Fruit fly (Drosophila melanogaster) whole organism, embryonic: ENCODE measurements around the gene Adsl.

Experiments
- Atf-2 ChIP-seq: fragments of 200-800 bp; sonication (Bioruptor generic); optimal IDR thresholded peaks from 2 replicates; lab custom pipeline; 2016; ENCODE audit warnings: missing biosample characterization, missing genetic modification characterization
- Bdp1 ChIP-seq: fragments of 200-800 bp; sonication (Bioruptor generic); optimal IDR thresholded peaks from 3 replicates; lab custom pipeline; 2016; ENCODE audit warnings: missing biosample characterization, missing genetic modification characterization
- CG11504 ChIP-seq: fragments of 200-800 bp; sonication (Bioruptor generic); optimal IDR thresholded peaks from 3 replicates; lab custom pipeline; 2019; ENCODE audit warnings: missing biosample characterization, mild to moderate bottlenecking, missing genetic modification characterization, moderate library complexity
- CG12391 ChIP-seq: fragments of 200-800 bp; sonication (Bioruptor generic); optimal IDR thresholded peaks from 3 replicates; lab custom pipeline; 2018; ENCODE audit warnings: missing biosample characterization, mild to moderate bottlenecking, missing genetic modification characterization, moderate library complexity
- CG13624 ChIP-seq: fragments of 200-800 bp; sonication (Bioruptor generic); optimal IDR thresholded peaks from 2 replicates; lab custom pipeline; 2016; ENCODE audit warnings: missing biosample characterization, missing genetic modification characterization
- CG14014 ChIP-seq: fragments of 200-800 bp; sonication (Bioruptor generic); IDR thresholded peaks from 2 replicates; pipeline ENCODE4 v1.3.6; 2022; ENCODE audit warnings: missing biosample characterization, missing genetic modification characterization
- CG14965 ChIP-seq: fragments of 200-800 bp; sonication (Bioruptor generic); optimal IDR thresholded peaks from 2 replicates; lab custom pipeline; 2016; ENCODE audit warnings: missing biosample characterization, missing genetic modification characterization, borderline replicate concordance
- CG15479 ChIP-seq: fragments of 200-800 bp; sonication (Bioruptor generic); optimal IDR thresholded peaks from 3 replicates; lab custom pipeline; 2019; ENCODE audit warnings: missing biosample characterization, mild to moderate bottlenecking, missing genetic modification characterization, moderate library complexity
- CG1647 ChIP-seq: fragments of 200-800 bp; sonication (Bioruptor generic); optimal IDR thresholded peaks from 3 replicates; lab custom pipeline; 2016; ENCODE audit warnings: missing biosample characterization, missing genetic modification characterization
- CG16779 ChIP-seq: fragments of 200-800 bp; sonication (Bioruptor generic); IDR thresholded peaks from 2 replicates; pipeline ENCODE4 v1.3.6; 2022; ENCODE audit warnings: missing biosample characterization, missing genetic modification characterization
- CG16813 ChIP-seq: fragments of 200-800 bp; sonication (Bioruptor generic); IDR thresholded peaks from 3 replicates; pipeline ENCODE4 v1.3.6; 2022; ENCODE audit warnings: missing biosample characterization, missing genetic modification characterization; ENCODE audit not compliant: partially characterized antibody
- CG17568 ChIP-seq: fragments of 200-800 bp; sonication (Bioruptor generic); optimal IDR thresholded peaks from 2 replicates; lab custom pipeline; 2018; ENCODE audit warnings: missing biosample characterization, mild to moderate bottlenecking, missing genetic modification characterization, moderate library complexity
- CG2202 ChIP-seq: fragments of 200-800 bp; sonication (Bioruptor generic); optimal IDR thresholded peaks from 2 replicates; lab custom pipeline; 2018; ENCODE audit warnings: missing biosample characterization, mild to moderate bottlenecking, missing genetic modification characterization
- CG30431 ChIP-seq: fragments of 200-800 bp; sonication (Bioruptor generic); optimal IDR thresholded peaks from 2 replicates; lab custom pipeline; 2017; ENCODE audit warnings: missing biosample characterization, missing genetic modification characterization
- CG32767 ChIP-seq: fragments of 200-800 bp; sonication (Bioruptor generic); IDR thresholded peaks from 2 replicates; pipeline ENCODE4 v1.3.6; 2022; ENCODE audit warnings: missing biosample characterization, missing genetic modification characterization
- CG3407 ChIP-seq: fragments of 200-800 bp; sonication (Bioruptor generic); optimal IDR thresholded peaks from 2 replicates; lab custom pipeline; 2018; ENCODE audit warnings: missing biosample characterization, mild to moderate bottlenecking, missing genetic modification characterization
- CG4404 ChIP-seq: fragments of 200-800 bp; sonication (Bioruptor generic); IDR thresholded peaks from 2 replicates; pipeline ENCODE4 v1.3.6; 2022; ENCODE audit warnings: missing biosample characterization, missing genetic modification characterization
- CG6791 ChIP-seq: fragments of 200-800 bp; sonication (Bioruptor generic); IDR thresholded peaks from 3 replicates; pipeline ENCODE4 v1.3.6; 2022; ENCODE audit warnings: missing biosample characterization, missing genetic modification characterization; ENCODE audit not compliant: partially characterized antibody
- CG7987 ChIP-seq: fragments of 200-800 bp; sonication (Bioruptor generic); optimal IDR thresholded peaks from 2 replicates; lab custom pipeline; 2018; ENCODE audit warnings: missing biosample characterization, mild to moderate bottlenecking, missing genetic modification characterization, moderate library complexity
- CG8765 ChIP-seq: fragments of 200-800 bp; sonication (Bioruptor generic); IDR thresholded peaks from 2 replicates; pipeline ENCODE4 v1.3.6; 2022; ENCODE audit warnings: missing biosample characterization, missing genetic modification characterization
- CHES-1-like ChIP-seq: fragments of 200-800 bp; sonication (Bioruptor generic); optimal IDR thresholded peaks from 2 replicates; lab custom pipeline; 2016; ENCODE audit warnings: missing biosample characterization, missing genetic modification characterization
- Dad ChIP-seq: fragments of 200-800 bp; sonication (Bioruptor generic); optimal IDR thresholded peaks from 3 replicates; lab custom pipeline; 2016; ENCODE audit warnings: missing biosample characterization, missing genetic modification characterization
- Drgx ChIP-seq: fragments of 200-800 bp; sonication (Bioruptor generic); IDR thresholded peaks from 2 replicates; pipeline ENCODE4 v1.3.6; 2022; ENCODE audit warnings: missing biosample characterization, missing genetic modification characterization
- Hr51 ChIP-seq, 2 experiments: fragments of 200-800 bp; sonication (Bioruptor generic); optimal IDR thresholded peaks; 2 replicates in 1 of 2; 3 replicates in 1 of 2; lab custom pipeline; 2016 to 2018; ENCODE audit warnings: missing biosample characterization in 2 of 2, missing genetic modification characterization in 2 of 2, mild to moderate bottlenecking in 1 of 2, moderate library complexity in 1 of 2
- MTF-1 ChIP-seq: fragments of 200-800 bp; sonication (Bioruptor generic); optimal IDR thresholded peaks from 2 replicates; lab custom pipeline; 2018; ENCODE audit warnings: missing biosample characterization, mild to moderate bottlenecking, missing genetic modification characterization, borderline replicate concordance
- Med ChIP-seq: fragments of 200-800 bp; sonication (Bioruptor generic); peaks from one replicate; lab custom pipeline; 2016; ENCODE audit warnings: missing biosample characterization, missing genetic modification characterization, mild to moderate bottlenecking, inconsistent platforms, moderate library complexity
- Mrtf ChIP-seq: fragments of 200-800 bp; sonication (Bioruptor generic); IDR thresholded peaks from 3 replicates; pipeline ENCODE4 v1.3.6; 2022; ENCODE audit warnings: missing biosample characterization, missing genetic modification characterization
- Myb ChIP-seq: fragments of 200-800 bp; sonication (Bioruptor generic); optimal IDR thresholded peaks from 2 replicates; lab custom pipeline; 2016; ENCODE audit warnings: missing biosample characterization, missing genetic modification characterization
- NC2α ChIP-seq: fragments of 200-800 bp; sonication (Bioruptor generic); optimal IDR thresholded peaks from 2 replicates; lab custom pipeline; 2016; ENCODE audit warnings: missing biosample characterization, missing genetic modification characterization
- Nf-YA ChIP-seq: fragments of 200-800 bp; sonication (Bioruptor generic); IDR thresholded peaks from 2 replicates; pipeline ENCODE4 v1.3.6; 2022; ENCODE audit warnings: missing biosample characterization, missing genetic modification characterization
- NfI ChIP-seq: fragments of 200-800 bp; sonication (Bioruptor generic); optimal IDR thresholded peaks from 3 replicates; lab custom pipeline; 2018; ENCODE audit warnings: missing biosample characterization, mild to moderate bottlenecking, missing genetic modification characterization, moderate library complexity
- Optix ChIP-seq: fragments of 200-800 bp; sonication (Bioruptor generic); IDR thresholded peaks from 3 replicates; pipeline ENCODE4 v1.3.6; 2022; ENCODE audit warnings: missing biosample characterization, missing genetic modification characterization
- Six4 ChIP-seq: fragments of 200-800 bp; sonication (Bioruptor generic); optimal IDR thresholded peaks from 2 replicates; lab custom pipeline; 2016; ENCODE audit warnings: missing biosample characterization, missing genetic modification characterization
- abd-A ChIP-seq: fragments of 200-800 bp; sonication (Bioruptor generic); optimal IDR thresholded peaks from 3 replicates; lab custom pipeline; 2019; ENCODE audit warnings: missing biosample characterization, mild to moderate bottlenecking, missing genetic modification characterization, moderate library complexity
- ato ChIP-seq: fragments of 200-800 bp; sonication (Bioruptor generic); IDR thresholded peaks from 2 replicates; pipeline ENCODE4 v1.3.6; 2022; ENCODE audit warnings: missing biosample characterization, missing genetic modification characterization; ENCODE audit not compliant: partially characterized antibody
- cad ChIP-seq: fragments of >200 bp; optimal IDR thresholded peaks from 2 replicates; lab custom pipeline; 2017; ENCODE audit warnings: missing biosample characterization, missing genetic modification characterization
- da ChIP-seq: fragments of 200-800 bp; sonication (Bioruptor generic); optimal IDR thresholded peaks from 2 replicates; lab custom pipeline; 2016; ENCODE audit warnings: missing biosample characterization, missing genetic modification characterization
- dm ChIP-seq: fragments of 200-800 bp; sonication (Bioruptor generic); optimal IDR thresholded peaks from 3 replicates; lab custom pipeline; 2016; ENCODE audit warnings: missing biosample characterization, missing genetic modification characterization
- en ChIP-seq: fragments of 200-800 bp; sonication (Bioruptor generic); optimal IDR thresholded peaks from 2 replicates; lab custom pipeline; 2016; ENCODE audit warnings: missing biosample characterization, missing genetic modification characterization
- hth ChIP-seq: fragments of >200 bp; optimal IDR thresholded peaks from 2 replicates; lab custom pipeline; 2017; ENCODE audit warnings: inconsistent platforms
- jigr1 ChIP-seq: fragments of 200-800 bp; sonication (Bioruptor generic); IDR thresholded peaks from 3 replicates; pipeline ENCODE4 v1.3.6; 2022; ENCODE audit warnings: missing biosample characterization, missing genetic modification characterization
- klu ChIP-seq: fragments of 200-800 bp; sonication (Bioruptor generic); IDR thresholded peaks from 2 replicates; pipeline ENCODE4 v1.3.6; 2022; ENCODE audit warnings: missing biosample characterization, missing genetic modification characterization
- knrl ChIP-seq: fragments of 200-800 bp; sonication (Bioruptor generic); IDR thresholded peaks from 3 replicates; pipeline ENCODE4 v1.3.6; 2022; ENCODE audit warnings: missing biosample characterization, missing genetic modification characterization; ENCODE audit not compliant: partially characterized antibody
- lola ChIP-seq, 3 experiments: fragments of >200 bp in 2 of 3; fragments of 200-800 bp in 1 of 3; sonication (Bioruptor generic) in 1 of 3; optimal IDR thresholded peaks; 2 replicates each; lab custom pipeline; 2017 to 2019; ENCODE audit warnings: missing biosample characterization in 3 of 3, missing genetic modification characterization in 3 of 3, mild to moderate bottlenecking in 1 of 3, moderate library complexity in 1 of 3
- odd ChIP-seq: fragments of 200-800 bp; sonication (Bioruptor generic); optimal IDR thresholded peaks from 2 replicates; lab custom pipeline; 2017; ENCODE audit warnings: missing biosample characterization, mild to moderate bottlenecking, missing genetic modification characterization
- pan ChIP-seq, 4 experiments: fragments of >200 bp in 3 of 4; fragments of 200-800 bp in 1 of 4; sonication (Bioruptor generic) in 1 of 4; optimal IDR thresholded peaks in 3 of 4; IDR thresholded peaks in 1 of 4; 2 replicates each; pipeline versions ENCODE4 v1.3.6 to Lab custom; 2017 to 2022; ENCODE audit warnings: missing biosample characterization in 2 of 4, missing genetic modification characterization in 2 of 4, mixed read lengths in 1 of 4
- pho ChIP-seq: fragments of 200-800 bp; sonication (Bioruptor generic); optimal IDR thresholded peaks from 2 replicates; lab custom pipeline; 2016; ENCODE audit warnings: missing biosample characterization, missing genetic modification characterization
- sqz ChIP-seq: fragments of 200-800 bp; sonication (Bioruptor generic); optimal IDR thresholded peaks from 3 replicates; lab custom pipeline; 2018; ENCODE audit warnings: missing biosample characterization, mild to moderate bottlenecking, missing genetic modification characterization
- tll ChIP-seq, 2 experiments: fragments of 200-800 bp in 1 of 2; fragments of >200 bp in 1 of 2; sonication (Bioruptor generic) in 1 of 2; optimal IDR thresholded peaks; 2 replicates each; lab custom pipeline; 2017 to 2019; ENCODE audit warnings: missing biosample characterization in 2 of 2, missing genetic modification characterization in 2 of 2, mild to moderate bottlenecking in 1 of 2, moderate library complexity in 1 of 2
- vvl ChIP-seq: fragments of 200-800 bp; sonication (Bioruptor generic); IDR thresholded peaks from 2 replicates; pipeline ENCODE4 v1.3.6; 2022; ENCODE audit warnings: missing biosample characterization, missing genetic modification characterization
- zfh1 ChIP-seq: fragments of 200-800 bp; sonication (Bioruptor generic); IDR thresholded peaks from 3 replicates; pipeline ENCODE4 v1.3.6; 2022; ENCODE audit warnings: missing biosample characterization, missing genetic modification characterization

Gene Adsl

dm6 chr3R:16985547-16985946, 35.4 kb downstream of the Adsl start (continued):
- no peak for TF ChIP-seq CG7987 (GFP tag; lab: Kevin White, UChicago)
- TF ChIP-seq CG1647 = no peak
- TF ChIP-seq hth (lab: Kevin White, UChicago) = no peak
- TF ChIP-seq CG3407 (GFP tag; lab: Kevin White, UChicago) = no peak
- TF ChIP-seq Dad (GFP tag; lab: Kevin White, UChicago) = no peak
- no peak for TF ChIP-seq CG13624 (GFP tag; lab: Kevin White, UChicago)
- TF ChIP-seq jigr1 = no peak
- no peak for TF ChIP-seq Nf-YA
- no peak for TF ChIP-seq CHES-1-like
- no peak for TF ChIP-seq Drgx (GFP tag; lab: Robert Waterston, UW)
- no peak for TF ChIP-seq klu (GFP tag; lab: Robert Waterston, UW)
- TF ChIP-seq Atf-2 = no peak
- no peak for TF ChIP-seq CG17568 (GFP tag; lab: Kevin White, UChicago)
- TF ChIP-seq Med (GFP tag; lab: Kevin White, UChicago) = peak; percentile 78
- no peak for TF ChIP-seq ato (GFP tag; lab: Robert Waterston, UW)
- TF ChIP-seq Mrtf = no peak
- peak in 1 of 2 experiments; percentile 9 for TF ChIP-seq Hr51 (GFP tag; optimal IDR thresholded peaks at IDR 0.05; lab: Kevin White, UChicago)
- TF ChIP-seq en (GFP tag; lab: Kevin White, UChicago) = no peak
- peak; percentile 18 for TF ChIP-seq CG11504
- no peak for TF ChIP-seq CG30431 (GFP tag; lab: Kevin White, UChicago)
- TF ChIP-seq CG14014 (GFP tag; lab: Robert Waterston, UW) = no peak
- no peak for TF ChIP-seq CG4404
- TF ChIP-seq CG12391 (tag; lab: Kevin White, UChicago) = no peak
- no peak for TF ChIP-seq CG16813 (GFP tag; lab: Robert Waterston, UW)
- no peak for TF ChIP-seq Bdp1
- TF ChIP-seq Six4 (GFP tag; lab: Kevin White, UChicago) = no peak
- TF ChIP-seq da (GFP tag; lab: Kevin White, UChicago) = no peak
- no peak for TF ChIP-seq cad
- TF ChIP-seq tll (GFP tag; optimal IDR thresholded peaks at IDR 0.05; lab: Kevin White, UChicago) = no peak
- no peak for TF ChIP-seq CG32767 (GFP tag; lab: Robert Waterston, UW)
- no peak for TF ChIP-seq pan (optimal IDR thresholded peaks at IDR 0.05; lab: Kevin White, UChicago)
- TF ChIP-seq pan (GFP tag; optimal IDR thresholded peaks at IDR 0.05 in 1 of 2, IDR thresholded peaks at IDR 0.05 in 1 of 2) = peak in 1 of 2 experiments; percentile 28
- TF ChIP-seq odd = no peak
- TF ChIP-seq Myb (GFP tag; lab: Kevin White, UChicago) = no peak
- TF ChIP-seq CG8765 = no peak
- no peak for TF ChIP-seq CG2202 (tag; lab: Kevin White, UChicago)
- 0 out of 3 replicates have a peak, but pooled peaks have one; percentile 19 for TF ChIP-seq zfh1 (GFP tag; lab: Robert Waterston, UW)
- TF ChIP-seq abd-A (tag; lab: Kevin White, UChicago) = no peak
- TF ChIP-seq lola (GFP tag; optimal IDR thresholded peaks at IDR 0.05; lab: Kevin White, UChicago) = no peak
- no peak for TF ChIP-seq CG6791 (GFP tag; lab: Robert Waterston, UW)
- TF ChIP-seq CG14965 = no peak
- TF ChIP-seq dm (GFP tag; lab: Kevin White, UChicago) = no peak
- no peak for TF ChIP-seq Optix (GFP tag; lab: Robert Waterston, UW)
- no peak for TF ChIP-seq CG15479 (GFP tag; lab: Kevin White, UChicago)
- TF ChIP-seq MTF-1 (GFP tag; lab: Kevin White, UChicago) = no peak
- TF ChIP-seq knrl (GFP tag; lab: Robert Waterston, UW) = no peak
- TF ChIP-seq CG16779 = no peak
- no peak for TF ChIP-seq NC2α (GFP tag; lab: Kevin White, UChicago)
- peak; percentile 64 for TF ChIP-seq vvl (GFP tag; lab: Robert Waterston, UW)
- TF ChIP-seq sqz (GFP tag; lab: Kevin White, UChicago) = no peak
- TF ChIP-seq NfI = no peak
- TF ChIP-seq pho (GFP tag; lab: Kevin White, UChicago) = no peak
